Fruit fly (Drosophila melanogaster) whole organism, larva: Measurements from ENCODE around the gene Actn.

Experiments
- noc ChIP-seq: fragments of 200-800 bp; sonication (Bioruptor generic); optimal IDR thresholded peaks from 3 replicates; lab custom pipeline; 2019; ENCODE audit warnings: missing biosample characterization, mild to moderate bottlenecking, missing genetic modification characterization, moderate library complexity

Gene Actn

dm6 chrX:2041981-2042847 is at the start of gene Actn, which contains the start of gene usp:
Gene Actn, minus strand, starts transcription at chrX:2042311.
Gene usp, minus strand, starts transcription at chrX:2042311.
- no peak for TF ChIP-seq noc (tag; lab: Kevin White, UChicago)

- TF ChIP-seq noc (tag; lab: Kevin White, UChicago): no peak
Measured at dm6 chrX:2089812-2090211, 47.7 kb upstream of the Actn start.

dm6 chrX:2088798-2089197 is 46.7 kb upstream of the Actn start:
- TF ChIP-seq noc (tag; lab: Kevin White, UChicago): no peak

- peak; percentile 18 for TF ChIP-seq noc (tag; lab: Kevin White, UChicago)
Measured at dm6 chrX:2087501-2087900, 45.4 kb upstream of the Actn start.

- peak; percentile 43 for TF ChIP-seq noc (tag; lab: Kevin White, UChicago)
Measured at dm6 chrX:2083678-2084162, 41.6 kb upstream of the Actn start.

dm6 chrX:2083109-2083508 is 41.0 kb upstream of the Actn start:
- TF ChIP-seq noc (tag; lab: Kevin White, UChicago): peak; percentile 91

dm6 chrX:2081848-2082365 is 39.8 kb upstream of the Actn start:
- no peak for TF ChIP-seq noc (tag; lab: Kevin White, UChicago)

dm6 chrX:2080367-2080927 is 38.3 kb upstream of the Actn start, which contains the start of the genes CG16903 and Unc-76:
Gene CG16903, minus strand, starts transcription at chrX:2080405.
Gene Unc-76, plus strand, starts transcription at chrX:2080610.
- TF ChIP-seq noc (tag; lab: Kevin White, UChicago): peak; percentile 45

- no peak for TF ChIP-seq noc (tag; lab: Kevin White, UChicago)
Measured at dm6 chrX:2076412-2077357, 34.6 kb upstream of the Actn start, which contains the start of gene CG4025. Gene CG4025, plus strand, starts transcription at chrX:2076966.

dm6 chrX:2075846-2076377 is 33.8 kb upstream of the Actn start, which contains the start of gene CG4045:
Gene CG4045, minus strand, starts transcription at chrX:2075900.
- TF ChIP-seq noc (tag; lab: Kevin White, UChicago): no peak

- TF ChIP-seq noc (tag; lab: Kevin White, UChicago): no peak
Measured at dm6 chrX:2073325-2073724, 31.2 kb upstream of the Actn start, which contains the start of gene CG4199. Gene CG4199, minus strand, starts transcription at chrX:2073483.

dm6 chrX:2071878-2072817 is 30.0 kb upstream of the Actn start, which contains the start of gene Rtca:
Gene Rtca, plus strand, starts transcription at chrX:2072413.
- TF ChIP-seq noc (tag; lab: Kevin White, UChicago): peak; percentile 66

- peak; percentile 84 for TF ChIP-seq noc (tag; lab: Kevin White, UChicago)
Measured at dm6 chrX:2070708-2071063, 28.6 kb upstream of the Actn start.
